Worm (Caenorhabditis elegans) whole organism, L4 larva: ENCODE measurements around the gene tmed-1.

ENCODE experiments used
- F10B5.3 ChIP-seq: sonication (generic microtip); optimal IDR thresholded peaks from 2 replicates; lab custom pipeline; 2016; ENCODE audit warnings: mild to moderate bottlenecking, missing genetic modification characterization, missing compliant biosample characterization
- F37D6.2 ChIP-seq: sonication (generic microtip); optimal IDR thresholded peaks from 2 replicates; lab custom pipeline; 2016; ENCODE audit warnings: mild to moderate bottlenecking, missing genetic modification characterization, missing compliant biosample characterization
- T20F7.1 ChIP-seq: fragments of 200-800 bp; sonication (Bioruptor generic); optimal IDR thresholded peaks from 2 replicates; lab custom pipeline; 2018; ENCODE audit warnings: mild to moderate bottlenecking, missing genetic modification characterization, missing compliant biosample characterization
- T26A8.4 ChIP-seq: fragments of 200-800 bp; sonication (Bioruptor generic); IDR thresholded peaks from 2 replicates; pipeline ENCODE4 v1.3.6; 2022; ENCODE audit warnings: missing genetic modification characterization, missing compliant biosample characterization
- ZK337.2 ChIP-seq: fragments of 200-800 bp; sonication (Bioruptor generic); IDR thresholded peaks from 2 replicates; pipeline ENCODE4 v1.3.6; 2022; ENCODE audit warnings: missing genetic modification reagents, missing genetic modification characterization, missing compliant biosample characterization
- aha-1 ChIP-seq: fragments of 150-350 bp; peaks from one replicate; lab custom pipeline; 2014; ENCODE audit warnings: missing biosample characterization, missing genetic modification characterization
- aly-2 ChIP-seq: sonication (generic microtip); optimal IDR thresholded peaks from 2 replicates; lab custom pipeline; 2018; ENCODE audit warnings: missing biosample characterization, missing genetic modification characterization
- ama-1 ChIP-seq: fragments of 150-350 bp; optimal IDR thresholded peaks from 2 replicates; lab custom pipeline; 2014; ENCODE audit warnings: inconsistent platforms, mixed read lengths
- ceh-20 ChIP-seq: fragments of 200-800 bp; sonication (Bioruptor generic); IDR thresholded peaks from 2 replicates; pipeline ENCODE4 v1.3.6; 2022; ENCODE audit warnings: missing genetic modification reagents, missing genetic modification characterization, missing compliant biosample characterization
- ceh-32 ChIP-seq: sonication (generic microtip); optimal IDR thresholded peaks from 2 replicates; lab custom pipeline; 2016; ENCODE audit warnings: mild to moderate bottlenecking, missing genetic modification characterization, missing compliant biosample characterization; ENCODE audit not compliant: poor library complexity
- ces-1 ChIP-seq: fragments of 150-350 bp; sonication (generic microtip); optimal IDR thresholded peaks from 4 replicates; lab custom pipeline; 2014; ENCODE audit warnings: missing biosample characterization, missing genetic modification reagents, missing genetic modification characterization
- ctbp-1 ChIP-seq: fragments of 200-800 bp; sonication (Bioruptor generic); IDR thresholded peaks from 2 replicates; pipeline ENCODE4 v1.3.6; 2022; ENCODE audit warnings: missing genetic modification reagents, missing genetic modification characterization, missing compliant biosample characterization
- daf-16 ChIP-seq, 3 experiments: sonication (generic microtip); optimal IDR thresholded peaks; 2 replicates each; lab custom pipeline; 2016 to 2017; ENCODE audit warnings: missing genetic modification characterization in 3 of 3, missing genetic modification reagents in 3 of 3, mild to moderate bottlenecking in 2 of 3, missing compliant biosample characterization in 2 of 3, missing biosample characterization in 1 of 3, moderate library complexity in 1 of 3
- daf-8 ChIP-seq: fragments of 200-800 bp; sonication (Bioruptor generic); IDR thresholded peaks from 2 replicates; pipeline ENCODE4 v1.3.6; 2022; ENCODE audit warnings: missing genetic modification characterization, missing compliant biosample characterization
- dmd-8 ChIP-seq: fragments of 200-800 bp; sonication (Bioruptor generic); IDR thresholded peaks from 2 replicates; pipeline ENCODE4 v1.3.6; 2022; ENCODE audit warnings: missing genetic modification characterization, missing compliant biosample characterization
- dmd-9 ChIP-seq: fragments of 200-800 bp; sonication (Bioruptor generic); IDR thresholded peaks from 2 replicates; pipeline ENCODE4 v1.3.6; 2022; ENCODE audit warnings: missing genetic modification reagents, missing genetic modification characterization, missing compliant biosample characterization
- duxl-1 ChIP-seq: sonication (generic microtip); optimal IDR thresholded peaks from 2 replicates; lab custom pipeline; 2016; ENCODE audit warnings: mild to moderate bottlenecking, missing genetic modification characterization, moderate library complexity, missing compliant biosample characterization; ENCODE audit not compliant: poor library complexity
- dve-1 ChIP-seq: sonication (generic microtip); optimal IDR thresholded peaks from 2 replicates; lab custom pipeline; 2017; ENCODE audit warnings: antibody characterized with exemption, mild to moderate bottlenecking, missing genetic modification characterization, missing compliant biosample characterization; ENCODE audit not compliant: insufficient read depth
- egl-27 ChIP-seq: sonication (generic microtip); optimal IDR thresholded peaks from 3 replicates; lab custom pipeline; 2017; ENCODE audit warnings: missing biosample characterization, missing genetic modification reagents, missing genetic modification characterization
- egl-43 ChIP-seq: fragments of 200-800 bp; sonication (Bioruptor generic); IDR thresholded peaks from 2 replicates; pipeline ENCODE4 v1.3.6; 2022; ENCODE audit warnings: missing genetic modification reagents, missing genetic modification characterization, missing compliant biosample characterization
- fkh-10 ChIP-seq: fragments of 150-350 bp; optimal IDR thresholded peaks from 2 replicates; lab custom pipeline; 2014; ENCODE audit warnings: missing biosample characterization, missing genetic modification reagents, missing genetic modification characterization
- hlh-11 ChIP-seq: fragments of 200-800 bp; sonication (Bioruptor generic); optimal IDR thresholded peaks from 2 replicates; lab custom pipeline; 2018; ENCODE audit warnings: mild to moderate bottlenecking, missing genetic modification characterization, missing compliant biosample characterization
- hlh-30 ChIP-seq: sonication (generic microtip); optimal IDR thresholded peaks from 2 replicates; lab custom pipeline; 2017; ENCODE audit warnings: antibody characterized with exemption, mild to moderate bottlenecking, missing genetic modification characterization, missing compliant biosample characterization; ENCODE audit not compliant: insufficient read depth
- hmg-1.1 ChIP-seq: fragments of 200-800 bp; sonication (Bioruptor generic); IDR thresholded peaks from 2 replicates; pipeline ENCODE4 v1.3.6; 2022; ENCODE audit warnings: missing genetic modification reagents, missing genetic modification characterization, missing compliant biosample characterization
- jun-1 ChIP-seq: fragments of 150-350 bp; optimal IDR thresholded peaks from 2 replicates; lab custom pipeline; 2014; ENCODE audit warnings: missing biosample characterization, missing genetic modification reagents, missing genetic modification characterization
- lin-39 ChIP-seq: fragments of 150-350 bp; optimal IDR thresholded peaks from 2 replicates; lab custom pipeline; 2014; ENCODE audit warnings: missing biosample characterization, missing genetic modification reagents, missing genetic modification characterization
- lir-3 ChIP-seq: sonication (generic microtip); optimal IDR thresholded peaks from 2 replicates; lab custom pipeline; 2016; ENCODE audit warnings: mild to moderate bottlenecking, missing genetic modification characterization, missing compliant biosample characterization
- lsy-2 ChIP-seq, 2 experiments: fragments of 150-350 bp in 1 of 2; sonication (generic microtip) in 1 of 2; optimal IDR thresholded peaks; 2 replicates each; lab custom pipeline; 2014 to 2017; ENCODE audit warnings: missing biosample characterization in 2 of 2, missing genetic modification characterization in 2 of 2
- madf-5 ChIP-seq, 2 experiments: fragments of 200-800 bp; sonication (Bioruptor generic); IDR thresholded peaks; 2 replicates each; pipeline ENCODE4 v1.3.6; 2022; ENCODE audit warnings: missing compliant biosample characterization in 2 of 2, missing genetic modification characterization in 2 of 2
- mdl-1 ChIP-seq, 2 experiments: fragments of 150-350 bp in 1 of 2; sonication (generic microtip) in 1 of 2; optimal IDR thresholded peaks; 2 replicates each; lab custom pipeline; 2014 to 2017; ENCODE audit warnings: missing biosample characterization in 2 of 2, missing genetic modification characterization in 2 of 2
- mep-1 ChIP-seq: fragments of 150-350 bp; sonication (generic microtip); optimal IDR thresholded peaks from 3 replicates; lab custom pipeline; 2014; ENCODE audit warnings: missing biosample characterization, missing genetic modification characterization
- mes-2 ChIP-seq: sonication (generic microtip); optimal IDR thresholded peaks from 2 replicates; lab custom pipeline; 2016; ENCODE audit warnings: missing genotype, mild to moderate bottlenecking, missing genetic modification characterization, missing compliant biosample characterization; ENCODE audit not compliant: poor library complexity, severe bottlenecking
- mxl-2 ChIP-seq: fragments of 200-800 bp; sonication (Bioruptor generic); conservative IDR thresholded peaks from 2 replicates; pipeline ENCODE4 v1.3.6; 2022; ENCODE audit warnings: missing genetic modification reagents, missing genetic modification characterization, missing compliant biosample characterization
- nhr-111 ChIP-seq: fragments of 200-800 bp; sonication (Bioruptor generic); optimal IDR thresholded peaks from 2 replicates; lab custom pipeline; 2018; ENCODE audit warnings: mild to moderate bottlenecking, missing genetic modification characterization, missing compliant biosample characterization
- nhr-41 ChIP-seq: fragments of 200-800 bp; sonication (Bioruptor generic); IDR thresholded peaks from 2 replicates; pipeline ENCODE4 v1.3.6; 2022; ENCODE audit warnings: missing genetic modification reagents, missing genetic modification characterization, missing compliant biosample characterization
- nhr-6 ChIP-seq: fragments of 150-350 bp; optimal IDR thresholded peaks from 2 replicates; lab custom pipeline; 2014; ENCODE audit warnings: missing biosample characterization, missing genetic modification characterization
- nhr-77 ChIP-seq: fragments of 150-350 bp; optimal IDR thresholded peaks from 2 replicates; lab custom pipeline; 2014; ENCODE audit warnings: missing biosample characterization, missing genetic modification characterization
- rbr-2 ChIP-seq: sonication (generic microtip); optimal IDR thresholded peaks from 2 replicates; lab custom pipeline; 2016; ENCODE audit warnings: missing genotype, missing genetic modification characterization, missing compliant biosample characterization
- sdz-12 ChIP-seq: fragments of 200-800 bp; sonication (Bioruptor generic); optimal IDR thresholded peaks from 2 replicates; lab custom pipeline; 2018; ENCODE audit warnings: mild to moderate bottlenecking, missing genetic modification characterization, missing compliant biosample characterization
- skn-1 ChIP-seq: fragments of 150-350 bp; optimal IDR thresholded peaks from 2 replicates; lab custom pipeline; 2014; ENCODE audit warnings: missing biosample characterization, missing genetic modification characterization
- snpc-4 ChIP-seq: fragments of 150-350 bp; optimal IDR thresholded peaks from 2 replicates; lab custom pipeline; 2014; ENCODE audit warnings: missing biosample characterization, missing genetic modification characterization
- unc-62 ChIP-seq, 3 experiments: fragments of 150-350 bp in 1 of 3; sonication (generic microtip); optimal IDR thresholded peaks in 2 of 3; peaks in 1 of 3; 1 replicate in 1 of 3; 2 replicates in 2 of 3; lab custom pipeline; 2014 to 2017; ENCODE audit warnings: missing biosample characterization in 3 of 3, missing genetic modification characterization in 3 of 3, missing genetic modification reagents in 3 of 3, missing genotype in 1 of 3
- zag-1 ChIP-seq: fragments of 150-350 bp; optimal IDR thresholded peaks from 2 replicates; lab custom pipeline; 2014; ENCODE audit warnings: missing biosample characterization, missing genetic modification characterization
- zfp-2 ChIP-seq: sonication (generic microtip); optimal IDR thresholded peaks from 2 replicates; lab custom pipeline; 2016; ENCODE audit warnings: mild to moderate bottlenecking, missing genetic modification characterization, missing compliant biosample characterization
- zfp-3 ChIP-seq: fragments of 200-800 bp; sonication (Bioruptor generic); conservative IDR thresholded peaks from 2 replicates; pipeline ENCODE4 v1.3.6; 2022; ENCODE audit warnings: missing genetic modification reagents, missing genetic modification characterization, missing compliant biosample characterization

Gene tmed-1

DNA sequence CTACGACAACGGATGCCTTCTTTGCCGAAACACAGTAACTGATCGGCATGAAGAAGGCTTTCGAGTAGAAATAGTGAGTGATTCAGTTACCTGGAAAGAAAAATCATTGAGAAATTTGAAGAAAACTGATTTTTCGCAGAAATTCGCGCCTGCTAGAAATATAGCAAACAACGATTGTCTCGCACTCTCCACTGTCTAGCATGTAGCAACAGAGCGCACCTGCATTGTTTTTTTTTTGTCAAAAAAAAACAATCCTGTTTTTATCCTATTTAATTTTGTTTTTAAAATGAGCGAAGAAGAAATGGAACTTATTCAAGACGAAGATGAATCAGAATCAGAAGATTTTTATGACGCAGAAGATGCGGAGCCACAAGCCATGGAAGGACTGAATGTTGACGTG lies 43.1 kb upstream of the tmed-1 start, which contains the start of the genes ddb-1 and M18.6 (continued):
- TF ChIP-seq hlh-11 (tag; lab: Kevin White, UChicago), result no peak
- no peak for TF ChIP-seq ceh-32 (tag; lab: Kevin White, UChicago)

- peak; percentile 79 for TF ChIP-seq aha-1 (tag; lab: Kevin White, UChicago)
- no peak for TF ChIP-seq ctbp-1 (GFP tag; lab: Robert Waterston, UW)
Observed at ce11 chrIV:12120536-12120935, 42.6 kb upstream of the tmed-1 start.

ce11 chrIV:12114498-12114897 lies 36.5 kb upstream of the tmed-1 start:
- no peak for TF ChIP-seq nhr-41 (GFP tag; lab: Robert Waterston, UW)
- TF ChIP-seq mdl-1 (tag; optimal IDR thresholded peaks at IDR 0.05; lab: Kevin White, UChicago), result peak in 1 of 2 experiments; percentile 24
- no peak for TF ChIP-seq egl-43
- no peak for TF ChIP-seq F10B5.3 (tag; lab: Kevin White, UChicago)
- peak; percentile 34 for TF ChIP-seq hlh-30
- no peak for TF ChIP-seq daf-8 (GFP tag; lab: Robert Waterston, UW)
- TF ChIP-seq F37D6.2 (tag; lab: Kevin White, UChicago), result no peak
- peak in 1 of 2 experiments; percentile 32 for TF ChIP-seq lsy-2 (tag; optimal IDR thresholded peaks at IDR 0.05; lab: Kevin White, UChicago)
- TF ChIP-seq nhr-77 (tag; lab: Kevin White, UChicago), result no peak
- TF ChIP-seq ama-1 (lab: Kevin White, UChicago), result peak; percentile 29
- no peak for TF ChIP-seq sdz-12
- TF ChIP-seq T20F7.1 (GFP tag; lab: Kevin White, UChicago), result no peak
- peak; percentile 6 for TF ChIP-seq rbr-2 (tag; lab: Kevin White, UChicago)
- TF ChIP-seq aly-2 (tag; lab: Kevin White, UChicago), result no peak
- no peak for TF ChIP-seq daf-16 (GFP tag; optimal IDR thresholded peaks at IDR 0.05; lab: Kevin White, UChicago)
- no peak for TF ChIP-seq daf-16 (tag; optimal IDR thresholded peaks at IDR 0.05; lab: Kevin White, UChicago)
- TF ChIP-seq ces-1 (GFP tag; lab: Kevin White, UChicago), result peak; percentile 28
- TF ChIP-seq zag-1 (tag; lab: Kevin White, UChicago), result no peak
- peak; percentile 50 for TF ChIP-seq fkh-10 (GFP tag; lab: Kevin White, UChicago)
- TF ChIP-seq ceh-20, result no peak
- no peak for TF ChIP-seq jun-1 (tag; lab: Kevin White, UChicago)
- no peak for TF ChIP-seq nhr-6 (tag; lab: Kevin White, UChicago)
- TF ChIP-seq dmd-9 (GFP tag; lab: Robert Waterston, UW), result no peak
- no peak for TF ChIP-seq lin-39 (tag; lab: Kevin White, UChicago)
- peak; percentile 17 for TF ChIP-seq mep-1 (tag; lab: Kevin White, UChicago)
- TF ChIP-seq zfp-2 (tag; lab: Kevin White, UChicago), result no peak
- no peak for TF ChIP-seq mes-2 (tag; lab: Kevin White, UChicago)
- no peak for TF ChIP-seq lir-3 (tag; lab: Kevin White, UChicago)
- TF ChIP-seq hmg-1.1 (GFP tag; lab: Robert Waterston, UW), result no peak
- no peak for TF ChIP-seq egl-27 (tag; lab: Kevin White, UChicago)

ce11 chrIV:12113056-12113455 lies 35.1 kb upstream of the tmed-1 start:
- no peak for TF ChIP-seq snpc-4 (tag; lab: Kevin White, UChicago)
- TF ChIP-seq mxl-2 (GFP tag; lab: Robert Waterston, UW), result no peak
- TF ChIP-seq zfp-3, result no peak
- peak; percentile 56 for TF ChIP-seq hlh-30
- no peak for TF ChIP-seq ZK337.2
- no peak for TF ChIP-seq T26A8.4 (GFP tag; lab: Robert Waterston, UW)
- TF ChIP-seq mdl-1 (tag; optimal IDR thresholded peaks at IDR 0.05; lab: Kevin White, UChicago), result no peak
- no peak for TF ChIP-seq duxl-1
- no peak for TF ChIP-seq madf-5 (GFP tag; IDR thresholded peaks at IDR 0.05; lab: Robert Waterston, UW)
- TF ChIP-seq unc-62 (GFP tag; optimal IDR thresholded peaks at IDR 0.05 in 1 of 2; lab: Kevin White, UChicago), result peak in 1 of 2 experiments; percentile 10
- TF ChIP-seq unc-62 (tag; optimal IDR thresholded peaks at IDR 0.05; lab: Kevin White, UChicago), result no peak
- no peak for TF ChIP-seq dve-1 (tag; lab: Kevin White, UChicago)
- no peak for TF ChIP-seq nhr-6 (tag; lab: Kevin White, UChicago)
- TF ChIP-seq dmd-8, result no peak
- TF ChIP-seq hlh-11 (tag; lab: Kevin White, UChicago), result peak; percentile 42
- TF ChIP-seq skn-1 (tag; lab: Kevin White, UChicago), result no peak
- no peak for TF ChIP-seq nhr-111 (GFP tag; lab: Kevin White, UChicago)
- TF ChIP-seq F37D6.2 (tag; lab: Kevin White, UChicago), result no peak
- peak in 1 of 2 experiments; percentile 21 for TF ChIP-seq daf-16 (GFP tag; optimal IDR thresholded peaks at IDR 0.05; lab: Kevin White, UChicago)
- no peak for TF ChIP-seq daf-16 (tag; optimal IDR thresholded peaks at IDR 0.05; lab: Kevin White, UChicago)
